Worm (Caenorhabditis elegans) whole organism, midembryonic: ENCODE results near the gene Y27F2A.10.

Experiments used
- cog-1 ChIP-seq: sonication (generic microtip); optimal IDR thresholded peaks from 2 replicates; lab custom pipeline; 2016; ENCODE audit warnings: missing genetic modification characterization, missing compliant biosample characterization
- flt-1 ChIP-seq: fragments of 200-800 bp; sonication (Bioruptor generic); IDR thresholded peaks from 2 replicates; pipeline ENCODE4 v1.3.6; 2022; ENCODE audit warnings: missing genetic modification characterization, missing compliant biosample characterization
- klf-2 ChIP-seq: fragments of 200-800 bp; sonication (Bioruptor generic); conservative IDR thresholded peaks from 2 replicates; pipeline ENCODE4 v1.3.6; 2022; ENCODE audit warnings: missing genetic modification reagents, missing genetic modification characterization, missing compliant biosample characterization
- med-1 ChIP-seq: sonication (generic microtip); optimal IDR thresholded peaks from 2 replicates; lab custom pipeline; 2017; ENCODE audit warnings: missing genetic modification characterization, mild to moderate bottlenecking, missing compliant biosample characterization, antibody characterized with exemption, missing genetic modification reagents; ENCODE audit not compliant: insufficient read depth
- tab-1 ChIP-seq: fragments of 200-800 bp; sonication (Bioruptor generic); IDR thresholded peaks from 2 replicates; pipeline ENCODE4 v1.3.6; 2022; ENCODE audit warnings: missing genetic modification characterization, missing compliant biosample characterization

DNA sequence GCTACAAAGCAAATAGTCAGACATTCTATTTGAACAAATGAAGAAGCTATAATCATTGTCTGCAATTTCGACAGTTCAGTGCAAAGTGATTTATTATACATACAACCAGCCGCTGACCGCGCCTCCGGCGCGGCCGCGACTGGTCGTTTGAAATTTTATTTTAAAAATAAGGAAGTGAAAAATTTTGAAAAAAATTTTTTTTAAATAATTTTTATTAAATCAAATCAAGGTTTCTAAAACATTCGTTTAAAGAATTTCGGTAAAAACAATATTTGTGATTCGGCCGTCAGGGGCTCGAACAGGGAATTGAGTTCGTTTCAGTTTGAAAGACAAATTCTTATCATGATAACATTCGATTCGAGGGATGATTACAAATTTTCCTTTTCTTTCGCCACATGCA is at the start of gene Y27F2A.10:
- TF ChIP-seq flt-1 (GFP tag; lab: Robert Waterston, UW) = no peak
- TF ChIP-seq cog-1 (tag; lab: Kevin White, UChicago) = no peak
- TF ChIP-seq med-1 (GFP tag; lab: Kevin White, UChicago) = no peak
- TF ChIP-seq tab-1 (GFP tag; lab: Robert Waterston, UW) = no peak
- TF ChIP-seq klf-2 (GFP tag; lab: Robert Waterston, UW) = no peak
